Worm (Caenorhabditis elegans): Measurements from ENCODE around the gene ucr-1.
A peak's percentile ranks its signal among the peaks of the same experiment; 100 is the strongest.

The ucr-1 gene

DNA sequence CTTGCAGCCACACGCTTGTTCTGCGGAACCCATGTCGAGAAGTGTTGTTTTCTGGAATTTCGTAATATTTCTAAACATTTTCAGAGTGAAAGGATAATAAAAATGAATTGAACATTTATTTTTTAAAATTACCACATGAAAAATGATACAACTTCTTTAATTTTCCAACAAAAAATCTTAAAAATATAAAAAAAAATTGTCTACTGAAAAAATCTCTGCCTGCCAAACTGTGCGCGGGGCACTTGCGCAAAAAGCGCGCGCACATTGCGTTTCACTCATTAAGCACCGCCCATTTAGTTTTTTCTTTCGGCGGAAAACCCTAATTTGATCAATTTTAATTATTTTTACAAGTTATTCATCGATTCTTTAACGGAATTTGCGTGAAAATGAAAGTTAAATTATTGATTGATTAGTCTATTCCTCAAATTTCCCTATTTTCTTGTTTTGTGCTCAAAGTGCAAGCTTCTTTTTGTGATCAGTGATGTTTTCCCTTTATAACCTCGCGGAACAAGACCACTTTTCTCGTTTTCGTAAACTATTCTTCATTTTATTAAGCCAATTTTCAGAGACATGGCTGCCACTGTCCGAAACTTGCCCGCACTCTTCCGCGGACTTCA, 36.9 kb upstream of the ucr-1 start, which contains the start of the genes nmad-1 and hach-1:
Gene nmad-1, minus strand, starts transcription at position 51 of the 617 bp plus-strand sequence.
Gene hach-1, plus strand, starts transcription at position 567 of the 617 bp plus-strand sequence.
- peak; percentile 90; the same call in 1 of the 2 replicates for TF ChIP-seq klf-2 (GFP tag; conservative IDR thresholded peaks at IDR 0.05)
- peak; percentile 92 for TF ChIP-seq tab-1 (GFP tag; IDR thresholded peaks at IDR 0.05)
- TF ChIP-seq ref-1 (GFP tag; conservative IDR thresholded peaks at IDR 0.05): peak; percentile 75
- peak; percentile 97 for TF ChIP-seq med-1 (GFP tag; optimal IDR thresholded peaks at IDR 0.05; ENCODE audit: insufficient read depth)
- peak; percentile 94 for TF ChIP-seq flt-1 (GFP tag; IDR thresholded peaks at IDR 0.05)
- TF ChIP-seq ztf-23 (GFP tag; IDR thresholded peaks at IDR 0.05): peak; percentile 96
- peak; percentile 88 for TF ChIP-seq T22C8.4 (GFP tag; IDR thresholded peaks at IDR 0.05)
- peak; percentile 79 for TF ChIP-seq cog-1 (tag; optimal IDR thresholded peaks at IDR 0.05)
- TF ChIP-seq ztf-29 (GFP tag; IDR thresholded peaks at IDR 0.05): peak; percentile 82

- TF ChIP-seq ztf-23 (GFP tag; IDR thresholded peaks at IDR 0.05): no peak
- TF ChIP-seq med-1 (GFP tag; optimal IDR thresholded peaks at IDR 0.05; ENCODE audit: insufficient read depth): no peak
- TF ChIP-seq T22C8.4 (GFP tag; IDR thresholded peaks at IDR 0.05): no peak
- no peak for TF ChIP-seq ref-1 (GFP tag; conservative IDR thresholded peaks at IDR 0.05)
- TF ChIP-seq ztf-29 (GFP tag; IDR thresholded peaks at IDR 0.05): no peak
- no peak for TF ChIP-seq klf-2 (GFP tag; conservative IDR thresholded peaks at IDR 0.05)
- no peak for TF ChIP-seq flt-1 (GFP tag; IDR thresholded peaks at IDR 0.05)
- TF ChIP-seq cog-1 (tag; optimal IDR thresholded peaks at IDR 0.05): no peak
- no peak for TF ChIP-seq tab-1 (GFP tag; IDR thresholded peaks at IDR 0.05)
Measured at ce11 chrIII:5557246-5557819, 34.6 kb upstream of the ucr-1 start, which contains the start of gene rpc-2. TSS of gene rpc-2 (plus strand) at chrIII:5557365.

DNA sequence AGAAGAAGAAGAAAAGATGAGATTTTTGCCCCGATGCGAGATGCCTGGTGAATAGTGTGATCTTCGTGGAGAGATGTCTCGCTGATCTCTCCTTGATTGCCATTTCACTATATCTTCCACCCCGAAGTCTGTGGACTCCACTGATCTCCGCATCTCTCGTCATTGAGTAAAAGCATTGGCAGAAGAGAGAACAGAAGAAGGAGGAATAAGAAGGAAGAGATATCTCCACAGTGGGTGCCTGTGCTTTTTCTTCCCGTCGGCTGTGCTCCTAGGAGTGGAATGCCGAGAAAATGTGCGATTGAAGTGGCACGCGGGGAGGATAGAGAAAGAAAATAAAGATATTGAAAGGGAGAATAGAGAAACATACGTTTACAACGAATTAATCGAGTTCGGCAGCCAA, 28.3 kb upstream of the ucr-1 start:
- TF ChIP-seq ref-1 (GFP tag; conservative IDR thresholded peaks at IDR 0.05): no peak
- no peak for TF ChIP-seq T22C8.4 (GFP tag; IDR thresholded peaks at IDR 0.05)
- no peak for TF ChIP-seq ztf-29 (GFP tag; IDR thresholded peaks at IDR 0.05)
- TF ChIP-seq klf-2 (GFP tag; conservative IDR thresholded peaks at IDR 0.05): no peak
- TF ChIP-seq tab-1 (GFP tag; IDR thresholded peaks at IDR 0.05): no peak
- no peak for TF ChIP-seq flt-1 (GFP tag; IDR thresholded peaks at IDR 0.05)
- TF ChIP-seq cog-1 (tag; optimal IDR thresholded peaks at IDR 0.05): no peak
- no peak for TF ChIP-seq med-1 (GFP tag; optimal IDR thresholded peaks at IDR 0.05; ENCODE audit: insufficient read depth)
- no peak for TF ChIP-seq ztf-23 (GFP tag; IDR thresholded peaks at IDR 0.05)

- no peak for TF ChIP-seq flt-1 (GFP tag; IDR thresholded peaks at IDR 0.05)
- no peak for TF ChIP-seq ref-1 (GFP tag; conservative IDR thresholded peaks at IDR 0.05)
Measured at ce11 chrIII:5564325-5564724, 27.6 kb upstream of the ucr-1 start.

DNA sequence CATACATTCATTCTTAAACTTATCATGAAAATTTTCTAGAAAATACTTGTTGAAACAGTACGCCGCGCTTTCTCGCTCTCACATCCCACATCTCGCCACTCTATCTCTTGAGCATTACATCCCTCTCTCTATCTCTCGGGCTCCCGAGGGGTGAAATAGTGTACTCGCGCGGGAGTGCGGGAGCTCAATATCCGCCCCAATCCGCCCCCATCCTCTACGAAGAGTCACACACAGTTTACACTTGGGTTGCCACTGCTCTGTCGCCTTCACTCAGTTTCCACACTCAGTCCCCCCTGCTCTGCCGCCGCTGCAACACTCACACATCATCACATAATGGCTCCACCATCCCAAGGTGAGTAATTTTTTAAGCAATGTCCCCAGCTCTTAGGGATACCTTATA, 27.1 kb upstream of the ucr-1 start, which contains the start of gene mlc-3:
Gene mlc-3, plus strand, starts transcription at position 227 of the 400 bp plus-strand sequence.
- TF ChIP-seq flt-1 (GFP tag; IDR thresholded peaks at IDR 0.05): peak; percentile 69; the same call in 1 of the 2 replicates
- no peak for TF ChIP-seq ztf-29 (GFP tag; IDR thresholded peaks at IDR 0.05)
- no peak for TF ChIP-seq ref-1 (GFP tag; conservative IDR thresholded peaks at IDR 0.05)
- TF ChIP-seq cog-1 (tag; optimal IDR thresholded peaks at IDR 0.05): no peak
- no peak for TF ChIP-seq T22C8.4 (GFP tag; IDR thresholded peaks at IDR 0.05)
- no peak for TF ChIP-seq tab-1 (GFP tag; IDR thresholded peaks at IDR 0.05)

DNA sequence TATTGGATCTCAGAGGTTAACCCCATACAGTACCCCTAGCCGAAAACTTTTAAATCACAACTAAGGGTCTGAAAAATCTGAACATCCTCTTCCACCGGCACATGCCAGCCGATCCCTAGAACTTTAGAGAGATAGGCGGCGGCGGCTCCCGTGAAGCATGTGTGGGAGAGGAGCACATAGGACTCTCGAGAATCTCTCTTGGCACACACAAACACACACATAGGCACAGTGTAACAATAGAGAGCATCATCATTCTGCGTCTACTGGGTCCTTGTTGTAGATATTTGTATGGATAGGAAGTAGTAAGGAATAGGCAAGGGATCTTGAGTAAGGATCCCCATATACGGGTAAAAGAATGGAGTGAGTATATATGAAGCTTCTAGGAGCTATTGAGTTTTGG, 26.2 kb upstream of the ucr-1 start:
- TF ChIP-seq tab-1 (GFP tag; IDR thresholded peaks at IDR 0.05): no peak
- TF ChIP-seq cog-1 (tag; optimal IDR thresholded peaks at IDR 0.05): no peak
- TF ChIP-seq T22C8.4 (GFP tag; IDR thresholded peaks at IDR 0.05): no peak
- no peak for TF ChIP-seq ztf-29 (GFP tag; IDR thresholded peaks at IDR 0.05)
- no peak for TF ChIP-seq flt-1 (GFP tag; IDR thresholded peaks at IDR 0.05)
- TF ChIP-seq klf-2 (GFP tag; conservative IDR thresholded peaks at IDR 0.05): no peak
- TF ChIP-seq ztf-23 (GFP tag; IDR thresholded peaks at IDR 0.05): no peak
- TF ChIP-seq ref-1 (GFP tag; conservative IDR thresholded peaks at IDR 0.05): no peak
- no peak for TF ChIP-seq med-1 (GFP tag; optimal IDR thresholded peaks at IDR 0.05; ENCODE audit: insufficient read depth)

ce11 chrIII:5566496-5566895, 25.4 kb upstream of the ucr-1 start:
- no peak for TF ChIP-seq cog-1 (tag; optimal IDR thresholded peaks at IDR 0.05)
- peak; percentile 44; the same call in 1 of the 2 replicates for TF ChIP-seq ztf-23 (GFP tag; IDR thresholded peaks at IDR 0.05)
- TF ChIP-seq T22C8.4 (GFP tag; IDR thresholded peaks at IDR 0.05): no peak
- TF ChIP-seq tab-1 (GFP tag; IDR thresholded peaks at IDR 0.05): no peak
- no peak for TF ChIP-seq klf-2 (GFP tag; conservative IDR thresholded peaks at IDR 0.05)

DNA sequence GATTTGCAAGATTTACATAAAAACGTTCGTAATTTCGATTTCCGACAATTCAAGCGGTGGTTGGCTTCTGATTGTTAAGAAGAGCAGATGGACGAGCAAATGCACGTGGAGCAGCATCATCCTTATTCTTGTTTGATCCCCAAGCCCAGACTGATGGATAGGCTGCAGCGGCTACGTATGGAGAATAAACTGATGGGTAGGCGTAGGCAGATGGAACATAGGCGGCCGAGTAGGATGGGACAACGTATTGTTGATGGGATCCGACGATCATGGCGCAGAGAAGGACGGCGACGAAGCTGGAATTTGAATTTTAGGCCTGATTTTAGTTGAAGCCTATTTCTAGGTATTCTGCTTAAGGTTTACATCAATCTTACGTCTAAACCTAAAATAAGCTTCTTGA, 23.7 kb upstream of the ucr-1 start:
- TF ChIP-seq med-1 (GFP tag; optimal IDR thresholded peaks at IDR 0.05; ENCODE audit: insufficient read depth): no peak
- 0 out of 2 replicates have a peak, but pooled peaks have one; percentile 59 for TF ChIP-seq tab-1 (GFP tag; IDR thresholded peaks at IDR 0.05)

DNA sequence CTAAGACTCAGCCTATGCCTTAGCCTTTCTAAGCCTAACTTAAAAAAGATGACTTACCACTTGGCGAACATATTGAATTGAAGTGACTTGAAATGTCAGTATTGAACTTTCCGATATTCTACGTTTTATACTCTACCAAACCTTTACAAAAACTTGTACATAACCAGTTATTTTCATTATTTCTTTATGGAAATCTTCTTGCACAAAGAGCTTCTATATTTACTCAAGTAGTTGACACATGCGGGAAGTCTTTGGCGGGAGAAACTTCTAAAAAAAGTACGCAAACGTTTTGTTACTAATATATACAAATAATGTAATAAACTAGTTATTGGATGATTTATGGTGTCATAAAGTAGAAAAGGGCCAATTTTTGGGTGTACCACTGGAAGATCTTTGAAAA, 23.3 kb upstream of the ucr-1 start, which contains the start of gene nspb-12:
Gene nspb-12, minus strand, starts transcription at position 101 of the 400 bp plus-strand sequence.
- TF ChIP-seq ref-1 (GFP tag; conservative IDR thresholded peaks at IDR 0.05): no peak
- TF ChIP-seq ztf-23 (GFP tag; IDR thresholded peaks at IDR 0.05): no peak
- TF ChIP-seq ztf-29 (GFP tag; IDR thresholded peaks at IDR 0.05): no peak
- TF ChIP-seq med-1 (GFP tag; optimal IDR thresholded peaks at IDR 0.05; ENCODE audit: insufficient read depth): no peak
- no peak for TF ChIP-seq T22C8.4 (GFP tag; IDR thresholded peaks at IDR 0.05)
- no peak for TF ChIP-seq flt-1 (GFP tag; IDR thresholded peaks at IDR 0.05)
- no peak for TF ChIP-seq klf-2 (GFP tag; conservative IDR thresholded peaks at IDR 0.05)
- TF ChIP-seq cog-1 (tag; optimal IDR thresholded peaks at IDR 0.05): no peak
- no peak for TF ChIP-seq tab-1 (GFP tag; IDR thresholded peaks at IDR 0.05)
